Fruit fly (Drosophila melanogaster) S2 (cell line): Measurements from ENCODE around the gene DIP2.

Source experiments
- CG8478 ChIP-seq: fragments of >200 bp; optimal IDR thresholded peaks from 2 replicates; lab custom pipeline; 2018
- CTCF ChIP-seq, 2 experiments: fragments of >200 bp; optimal IDR thresholded peaks; 2 replicates each; lab custom pipeline; 2018

DNA sequence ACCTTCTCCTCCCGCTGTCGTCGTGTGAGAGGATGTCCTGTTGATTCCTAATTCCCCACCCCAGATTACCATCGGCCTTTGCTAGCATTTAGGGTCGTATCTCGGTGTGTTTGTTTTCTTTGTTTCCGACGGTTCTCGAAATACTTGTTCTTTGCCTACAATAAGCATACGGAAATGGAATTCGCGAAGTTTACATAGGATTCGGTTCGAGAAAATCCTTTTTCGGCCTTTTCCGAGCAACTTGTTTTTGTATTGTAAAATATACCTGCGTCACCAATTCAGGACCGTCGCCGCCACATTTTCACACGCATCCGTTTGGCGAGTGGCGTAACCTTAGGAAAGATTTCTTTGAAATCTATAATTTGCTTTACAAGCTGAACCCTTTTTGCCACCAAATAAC, 40.7 kb upstream of the DIP2 start:
- no peak for TF ChIP-seq CTCF (optimal IDR thresholded peaks at IDR 0.05; lab: Kevin White, UChicago)
- no peak for TF ChIP-seq CG8478 (lab: Kevin White, UChicago)
